Fruit fly (Drosophila melanogaster): ENCODE data around the gene CG6908.
A peak's percentile ranks its signal among the peaks of the same experiment; 100 is the strongest.

CG6908 gene

DNA sequence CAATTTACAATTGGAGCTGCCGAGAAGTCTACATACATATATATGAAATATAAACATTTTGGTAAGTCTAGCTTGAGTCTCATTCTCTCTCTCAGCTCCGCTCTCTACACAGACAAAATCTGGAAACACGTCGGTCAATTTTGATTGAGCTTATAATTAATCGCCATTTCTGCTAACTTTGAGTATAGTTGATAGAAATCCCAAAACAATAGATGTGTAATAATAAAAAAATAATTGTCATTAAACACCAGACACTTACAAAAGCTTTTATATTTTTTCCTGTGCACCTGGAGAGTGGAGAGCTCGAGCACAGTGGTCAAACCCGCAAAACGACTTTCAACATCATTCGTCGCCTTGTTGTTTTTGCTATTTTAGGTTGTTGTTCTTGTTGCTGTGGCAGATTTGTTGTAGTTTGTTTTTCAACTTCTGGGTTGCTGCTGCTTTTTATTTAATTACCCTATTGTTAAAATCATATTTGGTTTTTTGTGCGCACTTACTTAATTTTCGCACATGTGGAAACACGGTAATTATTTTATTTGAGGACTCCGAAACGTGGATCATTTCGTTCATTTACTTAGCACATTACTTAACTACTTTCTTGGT, 33.1 kb downstream of the CG6908 start (continued):
- TF ChIP-seq vnd (GFP tag; IDR thresholded peaks at IDR 0.05; ENCODE audit: partially characterized antibody): no peak
- peak; percentile 95 for TF ChIP-seq pnt (GFP tag; optimal IDR thresholded peaks at IDR 0.05)
- TF ChIP-seq CG12104 (GFP tag; optimal IDR thresholded peaks at IDR 0.05): peak; percentile 92
- TF ChIP-seq CG17912 (GFP tag; optimal IDR thresholded peaks at IDR 0.05): peak; percentile 41
- TF ChIP-seq Rfx (GFP tag; IDR thresholded peaks at IDR 0.05): peak; percentile 99
- peak; percentile 91 for TF ChIP-seq Ravus (GFP tag; IDR thresholded peaks at IDR 0.05)
- TF ChIP-seq emc (GFP tag; optimal IDR thresholded peaks at IDR 0.05): peak; percentile 87
- no peak for TF ChIP-seq Sin3A (optimal IDR thresholded peaks at IDR 0.05)
- peak; percentile 94 for TF ChIP-seq CG17385 (GFP tag; optimal IDR thresholded peaks at IDR 0.05)
- TF ChIP-seq CG10267 (tag; optimal IDR thresholded peaks at IDR 0.05): peak; percentile 91
- TF ChIP-seq ci (GFP tag; IDR thresholded peaks at IDR 0.05): peak; percentile 98
- peak; percentile 82 for TF ChIP-seq CG5180 (GFP tag; optimal IDR thresholded peaks at IDR 0.05)
- TF ChIP-seq esg (GFP tag; conservative IDR thresholded peaks at IDR 0.05): peak; percentile 96
- TF ChIP-seq HmgZ (tag; optimal IDR thresholded peaks at IDR 0.05): peak; percentile 96
- peak; percentile 87 for TF ChIP-seq gt (GFP tag; IDR thresholded peaks at IDR 0.05)
- peak; percentile 91 for TF ChIP-seq NK7.1 (GFP tag; optimal IDR thresholded peaks at IDR 0.05)
- TF ChIP-seq cato (GFP tag; optimal IDR thresholded peaks at IDR 0.05; ENCODE audit: borderline replicate concordance): peak; percentile 91
- TF ChIP-seq Doc2 (GFP tag; IDR thresholded peaks at IDR 0.05): peak; percentile 82
- peak; percentile 91 for TF ChIP-seq CG15514 (GFP tag; optimal IDR thresholded peaks at IDR 0.05)
- TF ChIP-seq CG16863 (GFP tag; optimal IDR thresholded peaks at IDR 0.05): peak; percentile 93
- TF ChIP-seq CTCF (GFP tag; optimal IDR thresholded peaks at IDR 0.05): peak; percentile 53
- TF ChIP-seq otp (GFP tag; IDR thresholded peaks at IDR 0.05): peak; percentile 95
- peak; percentile 95 for TF ChIP-seq CG14050 (GFP tag; IDR thresholded peaks at IDR 0.05)
- TF ChIP-seq Hmr (GFP tag; optimal IDR thresholded peaks at IDR 0.05): peak; percentile 97
- peak; percentile 98 for TF ChIP-seq CG32532 (GFP tag; IDR thresholded peaks at IDR 0.05)
- TF ChIP-seq CG18599 (GFP tag; optimal IDR thresholded peaks at IDR 0.05): peak; percentile 97
- peak; percentile 89 for TF ChIP-seq CG10462 (GFP tag; optimal IDR thresholded peaks at IDR 0.05)
- TF ChIP-seq GATAe (GFP tag; conservative IDR thresholded peaks at IDR 0.05): peak; percentile 88
- peak; percentile 94 for TF ChIP-seq bowl (GFP tag; IDR thresholded peaks at IDR 0.05)
- peak; percentile 93 for TF ChIP-seq CG30431 (GFP tag; optimal IDR thresholded peaks at IDR 0.05)
- TF ChIP-seq CG3726 (GFP tag; IDR thresholded peaks at IDR 0.05): peak; percentile 95
- TF ChIP-seq Nf-YC (tag; optimal IDR thresholded peaks at IDR 0.05): peak; percentile 73
- peak; percentile 87 for TF ChIP-seq kay (GFP tag; optimal IDR thresholded peaks at IDR 0.05)
- peak; percentile 97 for TF ChIP-seq HHEX (GFP tag; optimal IDR thresholded peaks at IDR 0.05)
- no peak for TF ChIP-seq Kr (GFP tag; optimal IDR thresholded peaks at IDR 0.05)
- TF ChIP-seq CHES-1-like (GFP tag; optimal IDR thresholded peaks at IDR 0.05): peak; percentile 92
- peak; percentile 98 for TF ChIP-seq CG9932 (GFP tag; IDR thresholded peaks at IDR 0.05)
- peak; percentile 96 for TF ChIP-seq CG12744 (GFP tag; optimal IDR thresholded peaks at IDR 0.05)
- TF ChIP-seq Fer1 (GFP tag; optimal IDR thresholded peaks at IDR 0.05): peak; percentile 96
- TF ChIP-seq E2f2 (GFP tag; IDR thresholded peaks at IDR 0.05): peak; percentile 83
- peak; percentile 96 for TF ChIP-seq CG4424 (GFP tag; optimal IDR thresholded peaks at IDR 0.05)
- TF ChIP-seq CG7745 (tag; optimal IDR thresholded peaks at IDR 0.05): peak; percentile 68
- no peak for TF ChIP-seq CG2129 (GFP tag; IDR thresholded peaks at IDR 0.05; ENCODE audit: partially characterized antibody)
- TF ChIP-seq CG12942 (GFP tag; optimal IDR thresholded peaks at IDR 0.05): peak; percentile 94
- TF ChIP-seq zen (tag; optimal IDR thresholded peaks at IDR 0.05): peak; percentile 90
- no peak for TF ChIP-seq Scr (GFP tag; IDR thresholded peaks at IDR 0.05; ENCODE audit: partially characterized antibody)
- TF ChIP-seq Trl (optimal IDR thresholded peaks at IDR 0.05): peak; percentile 33 to 68
- TF ChIP-seq Trl (GFP tag; optimal IDR thresholded peaks at IDR 0.05): peak; percentile 95
- peak; percentile 94 for TF ChIP-seq CG1602 (GFP tag; optimal IDR thresholded peaks at IDR 0.05)
- TF ChIP-seq gce (GFP tag; IDR thresholded peaks at IDR 0.05): peak; percentile 95
- TF ChIP-seq Pdp1 (GFP tag; optimal IDR thresholded peaks at IDR 0.05): peak; percentile 95 to 97
- no peak for TF ChIP-seq Hr39 (optimal IDR thresholded peaks at IDR 0.05)
